Fruit fly (Drosophila melanogaster): ENCODE measurements around the gene CG31917.

The CG31917 gene

DNA sequence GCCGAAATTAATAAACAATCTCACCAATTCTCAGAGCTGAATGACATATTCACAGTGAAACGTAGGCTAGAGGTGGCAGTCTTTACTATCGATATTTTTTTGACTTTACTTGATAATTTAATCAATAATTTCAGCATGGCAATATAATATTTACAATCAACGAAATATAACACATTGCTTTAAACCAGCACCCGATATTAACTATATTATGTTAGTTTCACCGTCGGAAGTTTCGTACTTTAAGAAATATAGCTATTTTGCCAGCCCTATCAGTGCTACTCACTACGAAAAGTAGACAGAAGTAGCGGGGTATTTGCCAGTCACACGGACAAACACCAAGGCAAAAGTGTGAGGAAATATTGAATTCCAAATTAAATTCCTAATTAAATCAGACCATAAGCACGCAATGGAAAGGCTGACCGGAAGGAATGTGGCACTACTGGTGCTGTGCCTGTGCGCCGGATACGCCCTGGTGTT is at the start of gene CG31917, which contains the start of the genes Tfb5 and SelT (continued):
- TF ChIP-seq D (optimal IDR thresholded peaks at IDR 0.05) (no peak), D (GFP tag; optimal IDR thresholded peaks at IDR 0.05) (no peak), dpn (GFP tag; optimal IDR thresholded peaks at IDR 0.05) (peak; percentile 16 to 67), CG1792 (GFP tag; optimal IDR thresholded peaks at IDR 0.05) (peak; percentile 37), Deaf1 (tag; optimal IDR thresholded peaks at IDR 0.05) (no peak), wor (GFP tag; IDR thresholded peaks at IDR 0.05) (no peak), Fer2 (tag; optimal IDR thresholded peaks at IDR 0.05) (peak; percentile 17), CG12299 (tag; optimal IDR thresholded peaks at IDR 0.05) (peak; percentile 59), Sox102F (GFP tag; optimal IDR thresholded peaks at IDR 0.05) (peak; percentile 51), CG30403 (GFP tag; optimal IDR thresholded peaks at IDR 0.05) (peak; percentile 77), CG4820 (GFP tag; optimal IDR thresholded peaks at IDR 0.05) (peak; percentile 24), CG15696 (tag; optimal IDR thresholded peaks at IDR 0.05) (peak; percentile 50), CG7987 (GFP tag; optimal IDR thresholded peaks at IDR 0.05) (no peak), C15 (GFP tag; IDR thresholded peaks at IDR 0.05) (no peak), ewg (GFP tag; optimal IDR thresholded peaks at IDR 0.05) (peak; percentile 36), dysf (GFP tag; IDR thresholded peaks at IDR 0.05) (peak; percentile 57; the same call in 1 of the 3 replicates), CG32532 (GFP tag; IDR thresholded peaks at IDR 0.05) (peak; percentile 50; the same call in 1 of the 2 replicates), CG16779 (GFP tag; IDR thresholded peaks at IDR 0.05) (no peak), CG30020 (tag; optimal IDR thresholded peaks at IDR 0.05) (no peak), pb (GFP tag; optimal IDR thresholded peaks at IDR 0.05) (no peak), dimm (GFP tag; IDR thresholded peaks at IDR 0.05) (no peak), Mad (GFP tag; optimal IDR thresholded peaks at IDR 0.05) (peak; percentile 40), gro (GFP tag; optimal IDR thresholded peaks at IDR 0.05) (peak; percentile 45), CG8765 (GFP tag; IDR thresholded peaks at IDR 0.05) (no peak), trh (GFP tag; optimal IDR thresholded peaks at IDR 0.05) (no peak), CG7556 (GFP tag; optimal IDR thresholded peaks at IDR 0.05) (peak; percentile 47), zfh2 (GFP tag; optimal IDR thresholded peaks at IDR 0.05) (peak; percentile 64), Lhr (GFP tag; optimal IDR thresholded peaks at IDR 0.05) (peak; percentile 28), repo (GFP tag; optimal IDR thresholded peaks at IDR 0.05) (peak; percentile 35), sd (tag; optimal IDR thresholded peaks at IDR 0.05) (peak; percentile 91), Hey (tag; optimal IDR thresholded peaks at IDR 0.05) (no peak), emc (GFP tag; optimal IDR thresholded peaks at IDR 0.05) (no peak), ash1 (GFP tag; optimal IDR thresholded peaks at IDR 0.05) (no peak), Rx (GFP tag; IDR thresholded peaks at IDR 0.05) (no peak), z (GFP tag; IDR thresholded peaks at IDR 0.05) (no peak), CG6254 (GFP tag; optimal IDR thresholded peaks at IDR 0.05) (no peak), CG11456 (GFP tag; IDR thresholded peaks at IDR 0.05) (no peak), maf-S (GFP tag; optimal IDR thresholded peaks at IDR 0.05) (peak; percentile 32), CG12219 (GFP tag; optimal IDR thresholded peaks at IDR 0.05) (peak; percentile 11), CG13424 (tag; optimal IDR thresholded peaks at IDR 0.05) (peak; percentile 70), CG9876 (GFP tag; optimal IDR thresholded peaks at IDR 0.05) (peak; percentile 21), hb (GFP tag; IDR thresholded peaks at IDR 0.05; ENCODE audit: partially characterized antibody) (peak; percentile 58; the same call in 1 of the 3 replicates), CG14667 (GFP tag; IDR thresholded peaks at IDR 0.05) (0 out of 2 replicates have a peak, but pooled peaks have one; percentile 12), fu2 (GFP tag; optimal IDR thresholded peaks at IDR 0.05) (peak; percentile 59), CG6854 (GFP tag; optimal IDR thresholded peaks at IDR 0.05) (no peak), CG6813 (GFP tag; optimal IDR thresholded peaks at IDR 0.05) (no peak), CG31365 (tag; optimal IDR thresholded peaks at IDR 0.05) (no peak), Blimp-1 (GFP tag; optimal IDR thresholded peaks at IDR 0.05) (no peak), Sry-β (GFP tag; optimal IDR thresholded peaks at IDR 0.05) (peak; percentile 96), cg (GFP tag; optimal IDR thresholded peaks at IDR 0.05) (no peak), Six4 (GFP tag; optimal IDR thresholded peaks at IDR 0.05) (no peak)

Measured in whole organism, embryonic.